Worm (Caenorhabditis elegans) whole organism, L4/young adult: ENCODE data around the gene F41G4.8.

Experiments used
- W03F9.2 ChIP-seq: fragments of 150-350 bp; optimal IDR thresholded peaks from 2 replicates; lab custom pipeline; 2014; ENCODE audit warnings: missing biosample characterization, missing genetic modification characterization
- dao-5 ChIP-seq: sonication (generic microtip); optimal IDR thresholded peaks from 2 replicates; lab custom pipeline; 2016; ENCODE audit warnings: missing genotype, missing genetic modification characterization, moderate library complexity, missing compliant biosample characterization
- him-1 ChIP-seq: sonication (generic microtip); optimal IDR thresholded peaks from 2 replicates; lab custom pipeline; 2016; ENCODE audit warnings: missing genotype, missing genetic modification reagents, missing genetic modification characterization, missing compliant biosample characterization

DNA sequence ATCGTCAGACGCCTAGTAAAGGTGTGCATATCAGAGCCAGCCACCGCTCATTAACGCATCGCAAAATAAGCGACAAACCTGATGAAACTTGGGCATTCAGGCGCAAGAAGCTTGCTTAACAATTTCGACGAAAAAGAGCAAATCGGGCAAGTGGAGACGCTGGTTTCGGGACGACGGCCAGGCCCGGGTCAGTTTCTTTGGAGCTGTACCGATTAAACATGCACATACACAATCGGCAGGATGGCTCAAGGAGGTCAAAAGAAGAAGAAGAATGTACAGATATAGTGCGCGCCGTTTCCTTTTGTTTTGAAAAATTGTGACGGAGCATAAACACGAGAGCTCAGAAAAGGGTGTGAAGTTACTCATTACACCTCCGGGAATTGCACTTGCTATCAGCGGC lies 18.3 kb downstream of the F41G4.8 start:
- no peak for TF ChIP-seq him-1
- TF ChIP-seq dao-5 (tag; lab: Kevin White, UChicago): no peak
- no peak for TF ChIP-seq W03F9.2 (tag; lab: Kevin White, UChicago)
